Worm (Caenorhabditis elegans): ENCODE data around the gene abl-1.

abl-1 gene

DNA sequence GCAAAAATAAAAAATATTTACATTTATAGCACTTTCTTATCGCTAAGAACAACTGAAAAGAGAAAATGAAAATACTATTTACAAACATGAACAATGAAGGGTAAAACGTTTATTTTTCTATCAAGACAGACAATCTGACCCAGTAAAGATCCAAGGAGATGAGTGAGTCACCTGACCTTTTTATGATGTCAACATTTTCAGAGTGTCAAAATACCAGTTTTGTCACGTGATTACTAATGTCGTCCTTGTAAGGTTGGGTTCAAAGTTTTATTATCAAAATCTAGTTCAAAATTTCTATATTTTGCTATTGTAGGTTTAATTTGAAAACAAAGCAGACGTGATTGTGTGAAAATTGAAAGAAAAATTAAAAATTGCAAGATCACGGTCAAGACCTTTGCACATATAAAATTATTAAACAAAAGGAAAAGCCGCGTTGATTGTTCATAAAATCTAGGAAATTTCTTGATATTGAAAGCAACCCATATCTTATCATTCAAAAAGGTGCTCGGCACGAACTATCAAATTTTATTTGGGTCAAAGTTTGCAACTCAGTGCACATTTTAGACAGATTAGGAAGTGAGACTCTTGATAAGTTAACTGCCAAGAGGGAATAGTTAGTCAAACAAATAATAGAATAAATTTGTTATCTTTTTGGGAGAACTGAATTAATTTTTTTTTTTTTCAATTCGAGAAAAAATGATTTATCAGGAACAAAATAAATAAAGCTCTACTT, 6.2 kb upstream of the abl-1 start:
- no peak for TF ChIP-seq nhr-28 (tag; optimal IDR thresholded peaks at IDR 0.05)

DNA sequence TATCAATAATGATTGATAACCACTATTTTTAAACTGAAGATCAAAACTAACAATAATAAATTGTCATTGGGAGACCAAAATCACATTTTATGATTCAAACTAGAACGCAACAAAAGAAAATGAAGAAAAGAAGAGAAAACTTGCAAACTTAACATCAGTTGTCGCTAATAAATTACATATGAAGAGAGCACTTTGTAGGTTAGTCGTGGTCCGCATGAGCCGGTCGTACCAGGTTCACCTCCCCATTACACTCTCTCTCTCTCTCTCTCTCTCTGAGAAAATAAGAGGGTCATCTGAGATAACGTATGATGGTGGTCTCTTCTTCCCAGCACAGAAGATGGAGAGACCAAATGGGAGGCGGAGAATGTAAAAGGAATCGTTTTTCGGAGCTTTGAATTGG, 5.1 kb upstream of the abl-1 start:
- TF ChIP-seq hlh-1 (tag; optimal IDR thresholded peaks at IDR 0.05) = peak; percentile 27
- TF ChIP-seq bed-3 (GFP tag; optimal IDR thresholded peaks at IDR 0.05) = no peak
- no peak for TF ChIP-seq blmp-1 (tag; optimal IDR thresholded peaks at IDR 0.05)
- no peak for TF ChIP-seq tbx-8 (GFP tag; optimal IDR thresholded peaks at IDR 0.05)
- no peak for TF ChIP-seq ztf-11 (tag; optimal IDR thresholded peaks at IDR 0.05)
- TF ChIP-seq unc-62 (GFP tag; optimal IDR thresholded peaks at IDR 0.05) = peak; percentile 29
- TF ChIP-seq nhr-2 (tag; optimal IDR thresholded peaks at IDR 0.05) = peak; percentile 87
- no peak for TF ChIP-seq nhr-76 (tag; optimal IDR thresholded peaks at IDR 0.05)

DNA sequence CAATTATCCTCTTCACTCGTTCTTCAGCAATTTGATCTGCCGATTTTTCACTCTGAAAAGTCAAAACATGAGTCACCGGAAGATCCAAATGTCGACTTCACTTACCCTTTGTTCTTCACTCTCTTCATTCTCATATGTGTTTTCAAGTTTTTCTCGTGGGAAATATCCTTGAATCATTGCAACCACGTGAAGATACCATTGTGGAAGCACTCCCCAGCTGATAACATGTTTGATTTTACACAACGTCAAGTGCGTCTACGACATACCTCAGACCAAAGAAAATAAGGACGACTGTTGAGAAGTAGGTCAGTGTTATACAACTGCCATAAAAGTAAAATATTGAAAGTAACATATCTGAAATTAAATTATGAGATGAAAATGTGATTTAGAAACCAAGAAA, 4.4 kb upstream of the abl-1 start, which contains the start of gene M79.2:
Gene M79.2, minus strand, starts transcription at position 354 of the 400 bp plus-strand sequence.
- no peak for TF ChIP-seq unc-39 (tag; optimal IDR thresholded peaks at IDR 0.05)
- no peak for TF ChIP-seq blmp-1 (tag; optimal IDR thresholded peaks at IDR 0.05)
- TF ChIP-seq mls-2 (tag; optimal IDR thresholded peaks at IDR 0.05) = no peak
- no peak for TF ChIP-seq tbx-8 (GFP tag; optimal IDR thresholded peaks at IDR 0.05)
- TF ChIP-seq unc-62 (GFP tag; optimal IDR thresholded peaks at IDR 0.05) = no peak
- no peak for TF ChIP-seq pha-4 (tag; optimal IDR thresholded peaks at IDR 0.05)
- TF ChIP-seq ceh-83 (GFP tag; optimal IDR thresholded peaks at IDR 0.05) = no peak
- TF ChIP-seq lin-13 (tag; optimal IDR thresholded peaks at IDR 0.05) = no peak
- no peak for TF ChIP-seq ham-2 (GFP tag; optimal IDR thresholded peaks at IDR 0.05)
- no peak for TF ChIP-seq elt-3 (tag; optimal IDR thresholded peaks at IDR 0.05)
- TF ChIP-seq ces-1 (GFP tag; optimal IDR thresholded peaks at IDR 0.05) = no peak
- TF ChIP-seq nhr-28 (tag; optimal IDR thresholded peaks at IDR 0.05) = no peak
- no peak for TF ChIP-seq sem-2 (GFP tag; optimal IDR thresholded peaks at IDR 0.05)

DNA sequence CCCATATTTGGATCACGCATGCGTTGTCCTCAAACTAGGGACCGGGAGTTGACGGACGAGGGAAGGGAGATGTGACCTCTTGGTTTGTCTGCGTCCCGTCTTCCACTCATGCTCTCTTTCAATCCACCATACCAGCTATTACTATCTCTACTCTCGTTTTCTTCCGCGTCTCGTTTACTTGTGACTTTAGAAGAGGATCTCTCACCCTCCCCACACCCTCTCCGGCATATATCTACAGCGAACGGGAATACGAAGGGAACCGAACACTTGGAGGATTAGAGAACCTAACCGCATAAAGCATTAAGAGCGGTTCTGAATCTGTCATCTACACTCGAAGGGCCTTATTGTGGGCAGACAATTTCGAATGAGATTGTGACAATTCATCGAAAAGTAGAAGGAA, 888 bp downstream of the abl-1 start:
- TF ChIP-seq unc-120 (tag; optimal IDR thresholded peaks at IDR 0.05; ENCODE audit: poor library complexity, severe bottlenecking) (peak; percentile 30), cnd-1 (tag; optimal IDR thresholded peaks at IDR 0.05) (no peak), nhr-2 (tag; optimal IDR thresholded peaks at IDR 0.05) (peak; percentile 55), ces-1 (GFP tag; optimal IDR thresholded peaks at IDR 0.05) (peak; percentile 52), ham-2 (GFP tag; optimal IDR thresholded peaks at IDR 0.05) (peak; percentile 53), nhr-28 (tag; optimal IDR thresholded peaks at IDR 0.05) (no peak), mep-1 (tag; optimal IDR thresholded peaks at IDR 0.05) (no peak), drap-1 (GFP tag; optimal IDR thresholded peaks at IDR 0.05) (peak; percentile 16)

DNA sequence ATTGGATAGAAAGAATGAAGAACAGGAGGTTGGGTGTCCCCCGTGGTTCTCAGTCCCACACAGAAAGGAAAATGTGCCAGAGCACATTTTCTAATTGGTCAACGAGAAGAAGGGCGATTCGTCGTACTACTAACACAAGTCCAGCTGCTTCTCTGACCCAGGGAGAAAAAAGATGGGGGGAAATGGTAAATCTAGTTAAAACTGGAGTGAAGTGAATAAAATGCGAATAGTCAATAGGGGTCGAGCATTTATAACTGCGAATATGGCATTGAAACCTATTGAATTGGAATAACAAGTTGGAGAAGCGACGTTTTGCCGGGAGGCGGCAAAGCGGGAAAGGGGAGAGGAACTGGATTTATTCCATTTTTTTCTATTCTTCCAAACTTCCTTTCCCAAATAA, 1.4 kb downstream of the abl-1 start:
- TF ChIP-seq nhr-237 (tag; optimal IDR thresholded peaks at IDR 0.05) (no peak), hlh-1 (tag; optimal IDR thresholded peaks at IDR 0.05) (no peak), lin-13 (tag; optimal IDR thresholded peaks at IDR 0.05) (no peak), nhr-76 (tag; optimal IDR thresholded peaks at IDR 0.05) (no peak), unc-120 (tag; optimal IDR thresholded peaks at IDR 0.05; ENCODE audit: poor library complexity, severe bottlenecking) (no peak), nhr-28 (tag; optimal IDR thresholded peaks at IDR 0.05) (no peak), ces-1 (GFP tag; optimal IDR thresholded peaks at IDR 0.05) (peak; percentile 81), mep-1 (tag; optimal IDR thresholded peaks at IDR 0.05) (no peak), ztf-11 (tag; optimal IDR thresholded peaks at IDR 0.05) (no peak), sem-2 (GFP tag; optimal IDR thresholded peaks at IDR 0.05) (no peak), cnd-1 (tag; optimal IDR thresholded peaks at IDR 0.05) (peak; percentile 25)

DNA sequence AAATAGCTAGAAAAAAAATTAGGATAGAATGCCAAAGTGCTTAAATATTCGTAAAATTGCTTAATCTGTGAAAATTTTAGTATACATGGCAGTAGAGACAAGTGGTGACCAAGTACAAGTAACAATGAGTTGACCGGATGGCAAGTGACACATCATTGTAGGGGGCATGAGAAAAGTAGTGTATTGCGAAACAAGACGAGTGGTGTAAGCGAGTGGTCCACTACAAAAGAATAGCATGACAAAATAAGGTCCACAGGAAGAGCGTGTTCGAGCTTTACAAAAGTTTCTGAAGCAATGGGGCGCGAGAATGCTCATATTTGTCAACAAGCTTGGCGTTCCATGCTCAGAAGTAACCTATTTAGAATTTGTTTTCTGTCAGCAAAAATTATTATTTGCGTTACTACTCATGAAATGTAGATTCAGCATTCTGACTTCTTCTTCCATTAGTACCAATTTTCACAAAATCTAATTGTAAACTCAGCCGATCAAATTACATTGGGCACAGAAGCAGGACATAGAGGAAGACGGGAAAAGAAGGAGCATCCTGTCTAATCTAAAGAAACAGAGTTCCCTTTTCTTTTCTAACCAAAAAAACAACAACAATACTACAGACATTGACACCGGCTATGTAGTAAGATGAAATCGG, 4.3 kb downstream of the abl-1 start:
- TF ChIP-seq ces-1 (GFP tag; optimal IDR thresholded peaks at IDR 0.05) = peak; percentile 96
- TF ChIP-seq nhr-2 (tag; optimal IDR thresholded peaks at IDR 0.05) = peak; percentile 10
- TF ChIP-seq nhr-28 (tag; optimal IDR thresholded peaks at IDR 0.05) = no peak

DNA sequence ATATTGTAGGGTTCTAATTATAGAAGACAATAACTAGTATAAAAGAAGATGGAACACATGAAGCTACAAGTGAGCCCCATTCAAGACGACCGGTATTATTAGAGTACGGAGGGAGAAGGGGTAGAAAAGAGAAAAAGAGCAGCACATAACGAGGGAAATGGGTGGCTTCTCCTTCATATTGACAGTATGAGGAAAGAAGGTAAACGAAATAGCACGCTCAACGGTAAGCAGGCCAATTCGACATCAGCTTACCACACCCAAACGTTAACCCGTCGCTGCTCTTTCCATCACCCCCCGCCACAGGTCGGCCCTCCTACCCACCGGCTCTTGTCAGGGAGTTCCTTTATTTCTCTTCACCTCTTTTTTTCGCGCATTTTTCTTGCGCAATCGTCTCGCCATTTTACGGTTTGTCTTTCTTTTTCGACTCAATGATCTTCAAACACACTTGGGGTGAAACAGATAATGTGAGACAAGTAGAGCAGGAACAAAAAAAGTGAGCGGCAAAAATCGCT, 5.3 kb downstream of the abl-1 start:
- TF ChIP-seq blmp-1 (tag; optimal IDR thresholded peaks at IDR 0.05) = no peak
- peak; percentile 43 for TF ChIP-seq zip-8 (tag; optimal IDR thresholded peaks at IDR 0.05)
- peak; percentile 63 for TF ChIP-seq pha-4 (tag; optimal IDR thresholded peaks at IDR 0.05)
- TF ChIP-seq tbx-8 (GFP tag; optimal IDR thresholded peaks at IDR 0.05) = no peak
